Fruit fly (Drosophila melanogaster): ENCODE data around the gene CG34030.

DNA sequence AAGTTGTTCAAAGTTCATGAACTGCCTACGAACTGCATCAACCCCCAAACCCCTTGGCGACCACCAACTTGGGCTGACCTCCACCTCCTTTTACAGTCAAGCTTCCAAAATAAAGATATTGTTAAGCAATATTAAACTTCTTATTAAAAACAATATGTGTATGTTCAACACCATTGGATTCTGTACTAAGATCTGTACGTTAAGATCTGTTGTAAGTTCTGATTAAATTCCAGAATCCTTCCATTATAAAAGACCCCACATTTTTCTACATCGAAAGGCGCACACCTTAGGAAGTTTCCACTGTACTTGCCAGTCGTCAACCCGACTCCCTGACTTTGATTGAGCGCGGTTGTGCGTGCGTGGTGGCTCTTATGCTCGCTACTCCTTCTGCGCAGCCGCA lies 38.0 kb upstream of the CG34030 start:
- TF ChIP-seq h (optimal IDR thresholded peaks at IDR 0.05), result no peak
- no peak for TF ChIP-seq psq (optimal IDR thresholded peaks at IDR 0.05)
- TF ChIP-seq ttk (optimal IDR thresholded peaks at IDR 0.05), result no peak
- no peak for TF ChIP-seq Myc (optimal IDR thresholded peaks at IDR 0.05)

Data from Kc167 (cell line).